Fruit fly (Drosophila melanogaster): ENCODE results near the gene muc.

DNA sequence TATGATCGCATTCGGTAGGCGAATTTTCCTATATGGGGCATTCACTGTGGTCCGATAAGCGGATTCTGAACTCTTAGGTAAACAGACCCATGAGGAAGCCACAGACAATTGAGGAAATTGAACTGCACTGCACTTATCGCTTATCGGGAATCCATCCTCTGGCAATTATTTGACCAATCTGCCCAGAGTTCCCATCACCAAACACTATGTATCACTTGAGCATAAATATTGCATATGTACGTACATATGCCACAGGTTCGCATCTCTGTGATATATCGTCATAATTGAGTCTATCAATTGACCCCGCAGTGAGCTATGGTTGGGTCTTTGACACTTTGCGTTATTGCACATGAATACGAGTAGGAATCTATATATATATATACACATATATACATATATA is 21.7 kb downstream of the muc start:
- TF ChIP-seq CG15336 (GFP tag; IDR thresholded peaks at IDR 0.05) (no peak), fd59A (GFP tag; optimal IDR thresholded peaks at IDR 0.05) (no peak), CG3032 (tag; optimal IDR thresholded peaks at IDR 0.05) (no peak), Sox15 (GFP tag; optimal IDR thresholded peaks at IDR 0.05) (no peak), CG6276 (GFP tag; optimal IDR thresholded peaks at IDR 0.05) (no peak), net (GFP tag; optimal IDR thresholded peaks at IDR 0.05) (no peak), Hr38 (GFP tag; optimal IDR thresholded peaks at IDR 0.05) (no peak), cyc (GFP tag; optimal IDR thresholded peaks at IDR 0.05) (no peak)

All from whole organism, prepupa.